Worm (Caenorhabditis elegans) whole organism, young adult: Measurements from ENCODE around the gene Y32F6A.5.

Experiments
- B0035.1 ChIP-seq: sonication (generic microtip); optimal IDR thresholded peaks from 2 replicates; lab custom pipeline; 2016; ENCODE audit warnings: missing genetic modification characterization, mild to moderate bottlenecking, missing compliant biosample characterization, missing genotype, missing genetic modification reagents
- B0261.1 ChIP-seq: sonication (generic microtip); optimal IDR thresholded peaks from 2 replicates; lab custom pipeline; 2016; ENCODE audit warnings: mild to moderate bottlenecking, missing genetic modification characterization, moderate library complexity, missing compliant biosample characterization
- B0336.3 ChIP-seq: fragments of 200-800 bp; sonication (Bioruptor generic); IDR thresholded peaks from 2 replicates; pipeline ENCODE4 v1.3.6; 2022; ENCODE audit warnings: missing genetic modification characterization, missing compliant biosample characterization
- C06A6.2 ChIP-seq: fragments of 200-800 bp; sonication (Bioruptor generic); conservative IDR thresholded peaks from 2 replicates; pipeline ENCODE4 v1.3.6; 2022; ENCODE audit warnings: missing genetic modification characterization, missing compliant biosample characterization
- D2030.7 ChIP-seq: fragments of 200-800 bp; sonication (Bioruptor generic); IDR thresholded peaks from 2 replicates; pipeline ENCODE4 v1.3.6; 2022; ENCODE audit warnings: missing genetic modification reagents, missing genetic modification characterization, missing compliant biosample characterization
- F37B4.10 ChIP-seq: fragments of 200-800 bp; sonication (Bioruptor generic); IDR thresholded peaks from 2 replicates; pipeline ENCODE4 v1.3.6; 2022; ENCODE audit warnings: missing genetic modification characterization, missing compliant biosample characterization
- F52B5.7 ChIP-seq: sonication (generic microtip); optimal IDR thresholded peaks from 2 replicates; lab custom pipeline; 2016; ENCODE audit warnings: mild to moderate bottlenecking, missing genetic modification characterization, missing compliant biosample characterization
- F55B11.4 ChIP-seq: sonication (generic microtip); optimal IDR thresholded peaks from 2 replicates; lab custom pipeline; 2016; ENCODE audit warnings: missing compliant biosample characterization, missing genetic modification characterization, borderline replicate concordance; ENCODE audit not compliant: insufficient read depth
- F57C9.4 ChIP-seq: sonication (generic microtip); optimal IDR thresholded peaks from 2 replicates; lab custom pipeline; 2017; ENCODE audit warnings: mild to moderate bottlenecking, missing genetic modification characterization, missing compliant biosample characterization
- K12H6.12 ChIP-seq: fragments of 200-800 bp; sonication (Bioruptor generic); optimal IDR thresholded peaks from 2 replicates; lab custom pipeline; 2018; ENCODE audit warnings: mild to moderate bottlenecking, missing genetic modification characterization, missing compliant biosample characterization
- Y53F4B.3 ChIP-seq: fragments of 200-800 bp; sonication (Bioruptor generic); IDR thresholded peaks from 2 replicates; pipeline ENCODE4 v1.3.6; 2022; ENCODE audit warnings: missing genetic modification reagents, missing genetic modification characterization, missing compliant biosample characterization
- Y56A3A.18 ChIP-seq: fragments of 200-800 bp; sonication (Bioruptor generic); IDR thresholded peaks from 2 replicates; pipeline ENCODE4 v1.3.6; 2022; ENCODE audit warnings: missing genetic modification reagents, missing genetic modification characterization, missing compliant biosample characterization
- Y67H2A.10 ChIP-seq: fragments of 200-800 bp; sonication (Bioruptor generic); conservative IDR thresholded peaks from 2 replicates; pipeline ENCODE4 v1.3.6; 2022; ENCODE audit warnings: missing genetic modification reagents, missing genetic modification characterization, missing compliant biosample characterization
- aptf-2 ChIP-seq: fragments of 200-800 bp; sonication (Bioruptor generic); conservative IDR thresholded peaks from 2 replicates; pipeline ENCODE4 v1.3.6; 2022; ENCODE audit warnings: missing genetic modification reagents, missing genetic modification characterization, missing compliant biosample characterization
- aptf-3 ChIP-seq: fragments of 200-800 bp; sonication (Bioruptor generic); IDR thresholded peaks from 2 replicates; pipeline ENCODE4 v1.3.6; 2022; ENCODE audit warnings: missing genetic modification characterization, missing compliant biosample characterization
- attf-3 ChIP-seq: fragments of 200-800 bp; sonication (Bioruptor generic); conservative IDR thresholded peaks from 2 replicates; pipeline ENCODE4 v1.3.6; 2022; ENCODE audit warnings: missing genetic modification reagents, missing genetic modification characterization, missing compliant biosample characterization
- attf-5 ChIP-seq: fragments of 200-800 bp; sonication (Bioruptor generic); optimal IDR thresholded peaks from 2 replicates; lab custom pipeline; 2018; ENCODE audit warnings: mild to moderate bottlenecking, missing genetic modification characterization, missing compliant biosample characterization
- ceh-100 ChIP-seq: fragments of 200-800 bp; sonication (Bioruptor generic); IDR thresholded peaks from 2 replicates; pipeline ENCODE4 v1.3.6; 2022; ENCODE audit warnings: missing genetic modification reagents, missing genetic modification characterization, missing compliant biosample characterization
- ceh-58 ChIP-seq: fragments of 200-800 bp; sonication (Bioruptor generic); IDR thresholded peaks from 2 replicates; pipeline ENCODE4 v1.3.6; 2022; ENCODE audit warnings: missing genetic modification characterization, missing compliant biosample characterization
- chd-7 ChIP-seq: sonication (generic microtip); optimal IDR thresholded peaks from 2 replicates; lab custom pipeline; 2016; ENCODE audit warnings: mild to moderate bottlenecking, missing genetic modification characterization, moderate library complexity, missing compliant biosample characterization
- dox-1 ChIP-seq: fragments of 200-800 bp; sonication (Bioruptor generic); IDR thresholded peaks from 2 replicates; pipeline ENCODE4 v1.3.6; 2022; ENCODE audit warnings: missing genetic modification reagents, missing genetic modification characterization, missing compliant biosample characterization
- dpff-1 ChIP-seq: sonication (generic microtip); optimal IDR thresholded peaks from 2 replicates; lab custom pipeline; 2017; ENCODE audit warnings: mild to moderate bottlenecking, missing genetic modification characterization, missing compliant biosample characterization
- efl-1 ChIP-seq: fragments of 150-350 bp; optimal IDR thresholded peaks from 2 replicates; lab custom pipeline; 2014; ENCODE audit warnings: missing biosample characterization, missing genetic modification reagents, missing genetic modification characterization
- egrh-3 ChIP-seq: fragments of 200-800 bp; sonication (Bioruptor generic); IDR thresholded peaks from 2 replicates; pipeline ENCODE4 v1.3.6; 2022; ENCODE audit warnings: missing genetic modification reagents, missing genetic modification characterization, missing compliant biosample characterization
- ets-4 ChIP-seq: fragments of 200-800 bp; sonication (Bioruptor generic); optimal IDR thresholded peaks from 2 replicates; lab custom pipeline; 2018; ENCODE audit warnings: mild to moderate bottlenecking, missing genetic modification characterization, missing compliant biosample characterization
- him-1 ChIP-seq: sonication (generic microtip); optimal IDR thresholded peaks from 2 replicates; lab custom pipeline; 2016; ENCODE audit warnings: missing genotype, missing genetic modification reagents, missing genetic modification characterization, missing compliant biosample characterization
- hlh-12 ChIP-seq: sonication (generic microtip); optimal IDR thresholded peaks from 2 replicates; lab custom pipeline; 2016; ENCODE audit warnings: missing genetic modification characterization, missing compliant biosample characterization
- hlh-26 ChIP-seq: fragments of 200-800 bp; sonication (Bioruptor generic); conservative IDR thresholded peaks from 2 replicates; pipeline ENCODE4 v1.3.6; 2022; ENCODE audit warnings: missing genetic modification reagents, missing genetic modification characterization, missing compliant biosample characterization
- hsf-1 ChIP-seq: fragments of 200-800 bp; sonication (Bioruptor generic); IDR thresholded peaks from 2 replicates; pipeline ENCODE4 v1.3.6; 2022; ENCODE audit warnings: missing genetic modification reagents, missing genetic modification characterization, missing compliant biosample characterization
- lag-1 ChIP-seq: fragments of 200-800 bp; sonication (Bioruptor generic); IDR thresholded peaks from 2 replicates; pipeline ENCODE4 v1.3.6; 2022; ENCODE audit warnings: missing genetic modification reagents, missing genetic modification characterization, missing compliant biosample characterization
- lin-35 ChIP-seq, 3 experiments: fragments of 150-350 bp in 2 of 3; sonication (generic microtip) in 1 of 3; optimal IDR thresholded peaks; 2 replicates each; lab custom pipeline; 2014 to 2018; ENCODE audit warnings: missing biosample characterization in 3 of 3, missing genetic modification characterization in 3 of 3, missing genetic modification reagents in 3 of 3
- lin-54 ChIP-seq: fragments of 200-800 bp; sonication (Bioruptor generic); optimal IDR thresholded peaks from 2 replicates; lab custom pipeline; 2018; ENCODE audit warnings: mild to moderate bottlenecking, missing genetic modification characterization, missing compliant biosample characterization
- nfya-2 ChIP-seq: fragments of 200-800 bp; sonication (Bioruptor generic); IDR thresholded peaks from 2 replicates; pipeline ENCODE4 v1.3.6; 2022; ENCODE audit warnings: missing genetic modification reagents, missing genetic modification characterization, missing compliant biosample characterization
- nfyb-1 ChIP-seq: fragments of 200-800 bp; sonication (Bioruptor generic); IDR thresholded peaks from 2 replicates; pipeline ENCODE4 v1.3.6; 2022; ENCODE audit warnings: missing genetic modification reagents, missing genetic modification characterization, missing compliant biosample characterization
- nhr-80 ChIP-seq: sonication (generic microtip); optimal IDR thresholded peaks from 2 replicates; lab custom pipeline; 2016; ENCODE audit warnings: missing genetic modification characterization, missing compliant biosample characterization
- pbrm-1 ChIP-seq: fragments of 200-800 bp; sonication (Bioruptor generic); IDR thresholded peaks from 2 replicates; pipeline ENCODE4 v1.3.6; 2022; ENCODE audit warnings: missing genetic modification reagents, missing genetic modification characterization, missing compliant biosample characterization
- pha-4 ChIP-seq: fragments of 150-350 bp; sonication (generic microtip); optimal IDR thresholded peaks from 2 replicates; lab custom pipeline; 2014; ENCODE audit warnings: missing biosample characterization, missing genetic modification reagents, missing genetic modification characterization
- rec-8 ChIP-seq, 2 experiments: sonication (generic microtip); optimal IDR thresholded peaks; 2 replicates each; lab custom pipeline; 2016; ENCODE audit warnings: mild to moderate bottlenecking in 2 of 2, missing genetic modification characterization in 2 of 2, missing genetic modification reagents in 2 of 2, missing genotype in 2 of 2, missing biosample characterization in 1 of 2, missing compliant biosample characterization in 1 of 2, moderate library complexity in 1 of 2
- snpc-1.1 ChIP-seq: sonication (generic microtip); optimal IDR thresholded peaks from 2 replicates; lab custom pipeline; 2017; ENCODE audit warnings: missing genetic modification characterization, mild to moderate bottlenecking, missing compliant biosample characterization, antibody characterized with exemption, moderate library complexity, missing genotype, missing genetic modification reagents; ENCODE audit not compliant: insufficient read depth
- somi-1 ChIP-seq: fragments of 200-800 bp; sonication (Bioruptor generic); optimal IDR thresholded peaks from 2 replicates; lab custom pipeline; 2018; ENCODE audit warnings: mild to moderate bottlenecking, missing genetic modification characterization, missing compliant biosample characterization
- sptf-2 ChIP-seq: fragments of 200-800 bp; sonication (Bioruptor generic); optimal IDR thresholded peaks from 2 replicates; lab custom pipeline; 2018; ENCODE audit warnings: mild to moderate bottlenecking, missing genetic modification characterization, missing compliant biosample characterization
- ztf-18 ChIP-seq: sonication (generic microtip); optimal IDR thresholded peaks from 2 replicates; lab custom pipeline; 2016; ENCODE audit warnings: missing genotype, mild to moderate bottlenecking, missing genetic modification characterization, missing compliant biosample characterization
- ztf-25 ChIP-seq: fragments of 200-800 bp; sonication (Bioruptor generic); IDR thresholded peaks from 2 replicates; pipeline ENCODE4 v1.3.6; 2022; ENCODE audit warnings: missing genetic modification reagents, missing genetic modification characterization, missing compliant biosample characterization
- ztf-3 ChIP-seq: fragments of 200-800 bp; sonication (Bioruptor generic); optimal IDR thresholded peaks from 2 replicates; lab custom pipeline; 2018; ENCODE audit warnings: mild to moderate bottlenecking, missing genetic modification characterization, missing compliant biosample characterization
- ztf-6 ChIP-seq: fragments of 200-800 bp; sonication (Bioruptor generic); IDR thresholded peaks from 2 replicates; pipeline ENCODE4 v1.3.6; 2022; ENCODE audit warnings: missing genetic modification reagents, missing genetic modification characterization, missing compliant biosample characterization

Y32F6A.5 gene

DNA sequence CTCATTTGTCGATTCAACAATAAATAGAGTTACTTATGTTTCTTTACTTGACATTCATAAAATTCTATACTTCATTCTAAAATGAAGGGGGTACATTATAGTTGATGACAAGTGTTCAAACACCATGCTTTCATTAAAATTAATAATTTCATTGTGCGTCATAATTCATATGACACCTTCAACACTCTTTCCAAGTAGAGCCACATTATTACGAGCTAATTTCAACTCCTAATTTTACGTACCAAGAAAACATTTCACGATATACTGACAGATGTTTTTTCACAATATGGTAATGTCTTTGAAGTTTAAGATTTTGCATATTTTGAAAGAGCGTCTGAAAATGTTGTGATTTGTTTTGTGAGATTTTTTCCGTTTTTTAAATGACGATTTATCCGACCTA lies 12.1 kb upstream of the Y32F6A.5 start:
- TF ChIP-seq hlh-26 (GFP tag; lab: Robert Waterston, UW) (no peak), lin-35 (GFP tag; optimal IDR thresholded peaks at IDR 0.05; lab: Kevin White, UChicago) (no peak)
- TF ChIP-seq, all 124 proteins: peak for 0

DNA sequence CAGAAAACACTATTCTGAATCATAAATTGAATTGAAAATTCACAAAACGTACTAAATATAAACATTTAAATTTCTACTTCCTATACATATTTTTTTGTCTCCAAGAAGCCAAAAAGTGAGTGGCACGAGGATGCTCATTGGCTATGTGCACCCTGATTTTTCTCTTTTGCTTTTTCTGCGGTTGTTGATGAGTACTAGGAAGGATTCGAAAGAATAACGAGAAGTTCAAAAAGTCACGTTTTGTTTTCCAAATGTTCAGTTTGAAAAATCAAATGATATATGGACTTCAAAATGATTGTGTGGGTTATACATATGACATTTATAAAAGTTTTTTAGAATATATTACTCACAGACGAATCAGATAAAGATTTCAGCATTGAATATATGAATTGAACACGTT lies 11.3 kb upstream of the Y32F6A.5 start:
- no peak for TF ChIP-seq ztf-6 (GFP tag; lab: Robert Waterston, UW)
- TF ChIP-seq nfyb-1 (GFP tag; lab: Robert Waterston, UW) = no peak
- no peak for TF ChIP-seq snpc-1.1 (tag; lab: Kevin White, UChicago)
- TF ChIP-seq Y67H2A.10 (GFP tag; lab: Robert Waterston, UW) = no peak
- no peak for TF ChIP-seq dox-1 (GFP tag; lab: Robert Waterston, UW)
- no peak for TF ChIP-seq aptf-3 (GFP tag; lab: Robert Waterston, UW)
- no peak for TF ChIP-seq aptf-2
- no peak for TF ChIP-seq B0336.3
- no peak for TF ChIP-seq attf-3 (GFP tag; lab: Robert Waterston, UW)
- no peak for TF ChIP-seq ceh-100 (GFP tag; lab: Robert Waterston, UW)
- no peak for TF ChIP-seq F57C9.4 (tag; lab: Kevin White, UChicago)
- TF ChIP-seq pha-4 (tag; lab: Kevin White, UChicago) = no peak
- TF ChIP-seq ztf-25 (GFP tag; lab: Robert Waterston, UW) = no peak
- no peak for TF ChIP-seq pbrm-1 (GFP tag; lab: Robert Waterston, UW)
- TF ChIP-seq nhr-80 = no peak
- TF ChIP-seq D2030.7 (GFP tag; lab: Robert Waterston, UW) = no peak
- no peak for TF ChIP-seq lin-54
- TF ChIP-seq somi-1 (GFP tag; lab: Kevin White, UChicago) = no peak

DNA sequence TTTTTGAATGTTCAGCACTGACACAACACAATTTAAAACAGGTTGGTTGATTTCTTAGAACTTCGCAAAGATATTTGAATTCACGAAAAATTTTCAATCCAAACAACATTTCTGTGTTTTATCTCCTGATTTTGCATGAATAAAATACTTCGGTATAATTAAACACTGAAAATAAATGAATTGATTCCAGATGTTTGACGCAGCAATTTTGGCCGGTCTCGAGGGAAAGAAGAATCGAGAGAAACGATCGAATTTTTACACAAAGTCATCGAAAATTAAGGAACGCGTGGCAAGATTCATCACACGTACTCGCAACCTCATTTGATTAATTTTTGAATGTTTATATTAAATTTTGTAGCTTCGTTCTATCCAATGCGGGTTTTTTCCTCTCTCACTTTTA lies 10.8 kb upstream of the Y32F6A.5 start:
- TF ChIP-seq Y56A3A.18 = no peak
- no peak for TF ChIP-seq F52B5.7 (tag; lab: Kevin White, UChicago)
- no peak for TF ChIP-seq him-1 (tag; lab: Kevin White, UChicago)
- no peak for TF ChIP-seq lin-35 (GFP tag; optimal IDR thresholded peaks at IDR 0.05; lab: Kevin White, UChicago)
- TF ChIP-seq F37B4.10 (GFP tag; lab: Robert Waterston, UW) = no peak
- TF ChIP-seq rec-8 (tag; optimal IDR thresholded peaks at IDR 0.05; lab: Kevin White, UChicago) = no peak
- TF ChIP-seq ceh-58 = no peak
- no peak for TF ChIP-seq B0261.1
- TF ChIP-seq K12H6.12 (tag; lab: Kevin White, UChicago) = no peak
- no peak for TF ChIP-seq B0035.1
- no peak for TF ChIP-seq lag-1 (GFP tag; lab: Robert Waterston, UW)
- TF ChIP-seq Y53F4B.3 (GFP tag; lab: Robert Waterston, UW) = no peak
- TF ChIP-seq F57C9.4 (tag; lab: Kevin White, UChicago) = no peak
- TF ChIP-seq dpff-1 (tag; lab: Kevin White, UChicago) = no peak

DNA sequence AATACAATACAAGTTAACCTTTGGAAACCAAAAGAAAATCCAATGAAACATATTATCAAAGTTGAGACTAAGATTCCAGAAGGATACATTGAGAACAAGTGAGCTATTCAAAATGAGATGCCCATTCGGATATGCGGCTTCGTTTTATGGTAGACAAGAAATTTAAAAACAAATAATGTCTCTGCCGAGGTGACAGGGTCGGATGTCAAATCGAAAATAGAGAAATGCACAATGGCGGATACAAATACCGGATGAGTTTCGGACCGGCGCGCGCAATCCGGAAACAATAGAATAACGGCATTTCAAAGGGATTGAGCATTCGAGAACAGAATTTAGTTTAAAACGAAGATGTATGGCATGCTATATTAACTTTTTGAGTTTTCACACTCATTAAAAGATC lies 9.9 kb upstream of the Y32F6A.5 start, which contains the start of gene F22E12.3:
Gene F22E12.3 (minus strand): TSS at position 101 of the 400 bp plus-strand sequence.
- TF ChIP-seq attf-5 (GFP tag; lab: Kevin White, UChicago) (no peak), chd-7 (no peak), aptf-3 (GFP tag; lab: Robert Waterston, UW) (no peak), attf-3 (GFP tag; lab: Robert Waterston, UW) (no peak), nfya-2 (no peak), ztf-18 (tag; lab: Kevin White, UChicago) (no peak), efl-1 (GFP tag; lab: Kevin White, UChicago) (no peak), sptf-2 (GFP tag; lab: Kevin White, UChicago) (no peak), hlh-12 (no peak), hsf-1 (GFP tag; lab: Robert Waterston, UW) (no peak), dox-1 (GFP tag; lab: Robert Waterston, UW) (no peak), F55B11.4 (tag; lab: Kevin White, UChicago) (no peak), C06A6.2 (GFP tag; lab: Robert Waterston, UW) (no peak), ceh-58 (no peak), egrh-3 (GFP tag; lab: Robert Waterston, UW) (no peak), ets-4 (no peak), ztf-3 (GFP tag; lab: Kevin White, UChicago) (no peak)
